Worm (Caenorhabditis elegans): ENCODE measurements around the gene F52G3.5.

- TF ChIP-seq tbx-37 (GFP tag; conservative IDR thresholded peaks at IDR 0.05) (no peak), tra-4 (tag; optimal IDR thresholded peaks at IDR 0.05) (no peak)
These were observed 17.6 kb upstream of the F52G3.5 start for ce11 chrX:16993524-16993923.

Data from whole organism, early embryonic.